4 fruit fly cellular contexts compared by ENCODE assay signal in the genomic region with DNA sequence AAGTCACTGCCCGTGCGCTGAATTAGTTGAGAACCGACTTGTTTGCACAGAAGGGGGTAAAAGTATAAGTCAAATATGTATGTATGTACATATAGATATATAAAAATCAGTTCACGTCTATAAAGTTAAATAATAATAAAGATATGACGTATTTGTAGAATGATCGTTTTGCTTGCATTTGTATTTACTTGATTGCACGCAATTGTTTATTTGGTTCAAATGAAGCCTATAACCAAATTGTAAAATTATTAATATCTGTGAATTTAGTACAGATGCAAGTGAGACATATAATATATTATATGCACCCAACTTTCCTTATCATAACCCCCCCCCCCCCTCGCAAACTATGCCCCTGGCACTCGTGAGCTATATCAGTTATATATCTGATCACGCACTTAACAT.
A peak's percentile ranks its signal among the peaks of the same experiment; 100 is the strongest.
TF ChIP-seq lines count a peak whose summit lies in the region.

No protein-coding gene starts in this region.

TF ChIP-seq in whole organism, adult, 20 proteins besides CTCF, POLR2A, EP300 and RAD21 (continued from another document):
- TF ChIP-seq tj (GFP tag; optimal IDR thresholded peaks at IDR 0.05; lab: Kevin White, UChicago): peak; percentile 40
- TF ChIP-seq bab1 (GFP tag; optimal IDR thresholded peaks at IDR 0.05; lab: Kevin White, UChicago): peak; percentile 37
- TF ChIP-seq kay (GFP tag; lab: Kevin White, UChicago; ENCODE audit: borderline replicate concordance): peak; percentile 81

TF ChIP-seq in whole organism, embryonic, 481 proteins besides CTCF, POLR2A, EP300 and RAD21 (continued from another document and continues in another):
- no peak for TF ChIP-seq peb (GFP tag; IDR thresholded peaks at IDR 0.05; lab: Robert Waterston, UW)
- TF ChIP-seq dimm (GFP tag; IDR thresholded peaks at IDR 0.05; lab: Robert Waterston, UW): no peak
- TF ChIP-seq NC2α (GFP tag; optimal IDR thresholded peaks at IDR 0.05; lab: Kevin White, UChicago): no peak
- TF ChIP-seq CG4617 (GFP tag; optimal IDR thresholded peaks at IDR 0.05; lab: Kevin White, UChicago; ENCODE audit: borderline replicate concordance): no peak
- TF ChIP-seq jumu (GFP tag; optimal IDR thresholded peaks at IDR 0.05; lab: Kevin White, UChicago): no peak
- no peak for TF ChIP-seq CG16863 (GFP tag; optimal IDR thresholded peaks at IDR 0.05; lab: Kevin White, UChicago)
- no peak for TF ChIP-seq Sry-δ (GFP tag; optimal IDR thresholded peaks at IDR 0.05; lab: Kevin White, UChicago)
- TF ChIP-seq CG12104 (GFP tag; optimal IDR thresholded peaks at IDR 0.05; lab: Kevin White, UChicago): peak; percentile 40
- no peak for TF ChIP-seq tll (GFP tag; optimal IDR thresholded peaks at IDR 0.05; lab: Kevin White, UChicago)
- TF ChIP-seq E2f2 (GFP tag; IDR thresholded peaks at IDR 0.05; lab: Robert Waterston, UW): no peak
- no peak for TF ChIP-seq corto (GFP tag; optimal IDR thresholded peaks at IDR 0.05; lab: Kevin White, UChicago)
- peak; percentile 11; the same call in 1 of the 2 replicates for TF ChIP-seq MBD-R2 (GFP tag; IDR thresholded peaks at IDR 0.05; lab: Robert Waterston, UW)
- TF ChIP-seq vfl (GFP tag; optimal IDR thresholded peaks at IDR 0.05; lab: Kevin White, UChicago): no peak
- peak; percentile 57 for TF ChIP-seq sug (tag; optimal IDR thresholded peaks at IDR 0.05; lab: Kevin White, UChicago)
- no peak for TF ChIP-seq zen2 (GFP tag; IDR thresholded peaks at IDR 0.05; lab: Robert Waterston, UW; ENCODE audit: partially characterized antibody)
- TF ChIP-seq lbe (GFP tag; optimal IDR thresholded peaks at IDR 0.05; lab: Kevin White, UChicago): no peak
- TF ChIP-seq Hr51 (GFP tag; optimal IDR thresholded peaks at IDR 0.05; lab: Kevin White, UChicago): peak in 1 of 2 experiments; percentile 9
- TF ChIP-seq Max (GFP tag; optimal IDR thresholded peaks at IDR 0.05; lab: Kevin White, UChicago): no peak
- TF ChIP-seq repo (GFP tag; optimal IDR thresholded peaks at IDR 0.05; lab: Kevin White, UChicago): no peak
- peak; percentile 80 for TF ChIP-seq CG3281 (GFP tag; optimal IDR thresholded peaks at IDR 0.05; lab: Kevin White, UChicago)
- peak; percentile 15 for TF ChIP-seq salm (tag; optimal IDR thresholded peaks at IDR 0.05; lab: Kevin White, UChicago)
- peak; percentile 43 for TF ChIP-seq nerfin-1 (tag; optimal IDR thresholded peaks at IDR 0.05; lab: Kevin White, UChicago)
- peak; percentile 68; the same call in 2 of the 3 replicates for TF ChIP-seq dysf (GFP tag; IDR thresholded peaks at IDR 0.05; lab: Robert Waterston, UW)
- no peak for TF ChIP-seq CG7786 (GFP tag; optimal IDR thresholded peaks at IDR 0.05; lab: Kevin White, UChicago)
- no peak for TF ChIP-seq abd-A (tag; optimal IDR thresholded peaks at IDR 0.05; lab: Kevin White, UChicago)
- no peak for TF ChIP-seq CG17912 (GFP tag; optimal IDR thresholded peaks at IDR 0.05; lab: Kevin White, UChicago)
- no peak for TF ChIP-seq CG7271 (tag; optimal IDR thresholded peaks at IDR 0.05; lab: Kevin White, UChicago)
- peak; percentile 65; the same call in 2 of the 3 replicates for TF ChIP-seq Dbx (GFP tag; IDR thresholded peaks at IDR 0.05; lab: Robert Waterston, UW)
- TF ChIP-seq zen (tag; optimal IDR thresholded peaks at IDR 0.05; lab: Kevin White, UChicago): peak; percentile 6
- TF ChIP-seq Taf1 (GFP tag; IDR thresholded peaks at IDR 0.05; lab: Robert Waterston, UW): peak; percentile 24; the same call in 1 of the 2 replicates
- TF ChIP-seq CG9817 (tag; optimal IDR thresholded peaks at IDR 0.05; lab: Kevin White, UChicago): no peak
- TF ChIP-seq chm (GFP tag; IDR thresholded peaks at IDR 0.05; lab: Robert Waterston, UW): no peak
- TF ChIP-seq tna (GFP tag; IDR thresholded peaks at IDR 0.05; lab: Robert Waterston, UW; ENCODE audit: partially characterized antibody): no peak
- peak; percentile 23 for TF ChIP-seq Sox102F (GFP tag; optimal IDR thresholded peaks at IDR 0.05; lab: Kevin White, UChicago)
- TF ChIP-seq chinmo (GFP tag; IDR thresholded peaks at IDR 0.05; lab: Robert Waterston, UW; ENCODE audit: partially characterized antibody): no peak
- TF ChIP-seq CG15696 (tag; optimal IDR thresholded peaks at IDR 0.05; lab: Kevin White, UChicago): peak; percentile 52
- TF ChIP-seq stc (GFP tag; IDR thresholded peaks at IDR 0.05; lab: Robert Waterston, UW): 0 out of 2 replicates have a peak, but pooled peaks have one; percentile 37
- TF ChIP-seq ap (GFP tag; IDR thresholded peaks at IDR 0.05; lab: Robert Waterston, UW): no peak
- TF ChIP-seq Six4 (GFP tag; optimal IDR thresholded peaks at IDR 0.05; lab: Kevin White, UChicago): no peak
- TF ChIP-seq NFAT (GFP tag; IDR thresholded peaks at IDR 0.05; lab: Robert Waterston, UW): peak; percentile 40; the same call in 1 of the 2 replicates
- no peak for TF ChIP-seq CG11093 (GFP tag; IDR thresholded peaks at IDR 0.05; lab: Robert Waterston, UW)

TF ChIP-seq in whole organism, prepupa, 60 proteins besides CTCF, POLR2A, EP300 and RAD21 (continued from another document):
- TF ChIP-seq CG6163 (GFP tag; IDR thresholded peaks at IDR 0.05; lab: Robert Waterston, UW): peak; percentile 59; the same call in 1 of the 3 replicates
- peak; percentile 17 for TF ChIP-seq vri (GFP tag; optimal IDR thresholded peaks at IDR 0.05; lab: Kevin White, UChicago)
- TF ChIP-seq Ets21C (GFP tag; optimal IDR thresholded peaks at IDR 0.05; lab: Kevin White, UChicago): no peak
- TF ChIP-seq CG7368 (GFP tag; optimal IDR thresholded peaks at IDR 0.05; lab: Kevin White, UChicago): peak; percentile 4
- TF ChIP-seq Met (GFP tag; optimal IDR thresholded peaks at IDR 0.05; lab: Kevin White, UChicago): no peak
- TF ChIP-seq pdm3 (GFP tag; optimal IDR thresholded peaks at IDR 0.05; lab: Kevin White, UChicago): peak; percentile 8
- TF ChIP-seq dsx (GFP tag; optimal IDR thresholded peaks at IDR 0.05; lab: Kevin White, UChicago; ENCODE audit: poor library complexity, severe bottlenecking): peak; percentile 57
- peak; percentile 45 for TF ChIP-seq CG3919 (GFP tag; optimal IDR thresholded peaks at IDR 0.05; lab: Kevin White, UChicago)
- TF ChIP-seq achi (GFP tag; optimal IDR thresholded peaks at IDR 0.05; lab: Kevin White, UChicago): peak; percentile 52
- TF ChIP-seq CG34406 (GFP tag; optimal IDR thresholded peaks at IDR 0.05; lab: Kevin White, UChicago): peak; percentile 47
- no peak for TF ChIP-seq lz (GFP tag; optimal IDR thresholded peaks at IDR 0.05; lab: Kevin White, UChicago)
- TF ChIP-seq CG8319 (GFP tag; optimal IDR thresholded peaks at IDR 0.05; lab: Kevin White, UChicago): peak; percentile 31
- TF ChIP-seq CG6792 (GFP tag; optimal IDR thresholded peaks at IDR 0.05; lab: Kevin White, UChicago): peak; percentile 39
- TF ChIP-seq topi (GFP tag; optimal IDR thresholded peaks at IDR 0.05; lab: Kevin White, UChicago): peak; percentile 33
- peak; percentile 36 for TF ChIP-seq CG16779 (tag; optimal IDR thresholded peaks at IDR 0.05; lab: Kevin White, UChicago)
- peak; percentile 4 for TF ChIP-seq acj6 (GFP tag; optimal IDR thresholded peaks at IDR 0.05; lab: Kevin White, UChicago)
- TF ChIP-seq Hr4 (GFP tag; optimal IDR thresholded peaks at IDR 0.05; lab: Kevin White, UChicago): no peak
- TF ChIP-seq CG31627 (GFP tag; optimal IDR thresholded peaks at IDR 0.05; lab: Kevin White, UChicago): no peak
- no peak for TF ChIP-seq CG15336 (GFP tag; IDR thresholded peaks at IDR 0.05; lab: Robert Waterston, UW)
- TF ChIP-seq CG11294 (GFP tag; IDR thresholded peaks at IDR 0.05; lab: Robert Waterston, UW): no peak
- peak; percentile 10 for TF ChIP-seq Sox15 (GFP tag; optimal IDR thresholded peaks at IDR 0.05; lab: Kevin White, UChicago)
- no peak for TF ChIP-seq Hr38 (GFP tag; optimal IDR thresholded peaks at IDR 0.05; lab: Kevin White, UChicago)
- peak; percentile 44 for TF ChIP-seq CG8632 (GFP tag; optimal IDR thresholded peaks at IDR 0.05; lab: Kevin White, UChicago)
- peak; percentile 27 for TF ChIP-seq Sox102F (GFP tag; optimal IDR thresholded peaks at IDR 0.05; lab: Kevin White, UChicago)
- no peak for TF ChIP-seq Lpt (GFP tag; optimal IDR thresholded peaks at IDR 0.05; lab: Kevin White, UChicago)
- TF ChIP-seq spab (GFP tag; optimal IDR thresholded peaks at IDR 0.05; lab: Kevin White, UChicago): peak; percentile 39
- peak; percentile 21 for TF ChIP-seq Smox (GFP tag; optimal IDR thresholded peaks at IDR 0.05; lab: Kevin White, UChicago)
- peak; percentile 26 for TF ChIP-seq CG1621 (tag; optimal IDR thresholded peaks at IDR 0.05; lab: Kevin White, UChicago)
- peak; percentile 17 for TF ChIP-seq CG32006 (GFP tag; optimal IDR thresholded peaks at IDR 0.05; lab: Kevin White, UChicago)
- TF ChIP-seq CG8119 (GFP tag; IDR thresholded peaks at IDR 0.05; lab: Robert Waterston, UW): no peak
- TF ChIP-seq CG3032 (tag; optimal IDR thresholded peaks at IDR 0.05; lab: Kevin White, UChicago): peak; percentile 49
- TF ChIP-seq Sox14 (GFP tag; optimal IDR thresholded peaks at IDR 0.05; lab: Kevin White, UChicago): no peak
- peak; percentile 83 for TF ChIP-seq fkh (GFP tag; optimal IDR thresholded peaks at IDR 0.05; lab: Kevin White, UChicago)
- TF ChIP-seq CG6854 (GFP tag; optimal IDR thresholded peaks at IDR 0.05; lab: Kevin White, UChicago): no peak
- no peak for TF ChIP-seq salr (GFP tag; optimal IDR thresholded peaks at IDR 0.05; lab: Kevin White, UChicago)
- peak; percentile 55 for TF ChIP-seq Ets96B (tag; optimal IDR thresholded peaks at IDR 0.05; lab: Kevin White, UChicago)
- peak; percentile 41 for TF ChIP-seq CG10631 (GFP tag; optimal IDR thresholded peaks at IDR 0.05; lab: Kevin White, UChicago)
- peak; percentile 56 for TF ChIP-seq CG6808 (GFP tag; optimal IDR thresholded peaks at IDR 0.05; lab: Kevin White, UChicago)
- TF ChIP-seq Hr39 (GFP tag; optimal IDR thresholded peaks at IDR 0.05; lab: Kevin White, UChicago): no peak
- no peak for TF ChIP-seq dac (GFP tag; optimal IDR thresholded peaks at IDR 0.05; lab: Kevin White, UChicago)
- peak; percentile 36 to 50 for TF ChIP-seq ss (GFP tag; optimal IDR thresholded peaks at IDR 0.05; lab: Kevin White, UChicago)
TF ChIP-seq in whole organism, prepupa: peak in this region for 36.

TF ChIP-seq in whole organism, pupa, 21 proteins besides CTCF, POLR2A, EP300 and RAD21 (continued from another document):
- peak; percentile 45 for TF ChIP-seq CG17806 (tag; optimal IDR thresholded peaks at IDR 0.05; lab: Kevin White, UChicago)
